Fruit fly (Drosophila melanogaster): ENCODE data around the gene CIAPIN1.

The CIAPIN1 gene

dm6 chr2L:15039309-15039772, 680 bp upstream of the CIAPIN1 start (continued):
- TF ChIP-seq exex (tag; optimal IDR thresholded peaks at IDR 0.05) (no peak), klu (GFP tag; IDR thresholded peaks at IDR 0.05) (no peak; the same call in 1 of the 2 replicates), Dfd (GFP tag; optimal IDR thresholded peaks at IDR 0.05) (no peak), pfk (GFP tag; optimal IDR thresholded peaks at IDR 0.05) (no peak), CG14014 (GFP tag; IDR thresholded peaks at IDR 0.05) (no peak), CG4424 (GFP tag; optimal IDR thresholded peaks at IDR 0.05) (peak; percentile 28), CG14050 (GFP tag; IDR thresholded peaks at IDR 0.05) (no peak), CG5180 (GFP tag; optimal IDR thresholded peaks at IDR 0.05) (no peak), CG10274 (GFP tag; optimal IDR thresholded peaks at IDR 0.05) (no peak), BEAF-32 (GFP tag; optimal IDR thresholded peaks at IDR 0.05) (peak; percentile 87), Ada2b (GFP tag; IDR thresholded peaks at IDR 0.05) (no peak), HLH4C (GFP tag; IDR thresholded peaks at IDR 0.05; ENCODE audit: partially characterized antibody) (peak; percentile 84), dysf (GFP tag; IDR thresholded peaks at IDR 0.05) (no peak), CG3995 (GFP tag; optimal IDR thresholded peaks at IDR 0.05) (no peak), croc (GFP tag; conservative IDR thresholded peaks at IDR 0.05) (no peak), CG6765 (GFP tag; optimal IDR thresholded peaks at IDR 0.05) (no peak), btn (GFP tag; optimal IDR thresholded peaks at IDR 0.05) (no peak), Dbx (GFP tag; IDR thresholded peaks at IDR 0.05) (peak; percentile 58; the same call in 2 of the 3 replicates), HLH54F (GFP tag; optimal IDR thresholded peaks at IDR 0.05) (peak; percentile 23), dati (GFP tag; IDR thresholded peaks at IDR 0.05) (no peak), Mad (GFP tag; optimal IDR thresholded peaks at IDR 0.05) (no peak), hb (GFP tag; IDR thresholded peaks at IDR 0.05; ENCODE audit: partially characterized antibody) (peak; percentile 86), sens-2 (GFP tag; IDR thresholded peaks at IDR 0.05) (no peak), cato (GFP tag; optimal IDR thresholded peaks at IDR 0.05; ENCODE audit: borderline replicate concordance) (no peak), CG10959 (GFP tag; IDR thresholded peaks at IDR 0.05) (no peak), inv (GFP tag; IDR thresholded peaks at IDR 0.05; ENCODE audit: partially characterized antibody) (peak; percentile 84), mam (GFP tag; optimal IDR thresholded peaks at IDR 0.05) (peak; percentile 46), CG33213 (GFP tag; optimal IDR thresholded peaks at IDR 0.05) (peak; percentile 39), CG17802 (tag; optimal IDR thresholded peaks at IDR 0.05) (no peak), CG5953 (GFP tag; IDR thresholded peaks at IDR 0.05) (no peak), CG2120 (GFP tag; optimal IDR thresholded peaks at IDR 0.05) (peak; percentile 60), Bgb (GFP tag; IDR thresholded peaks at IDR 0.05; ENCODE audit: partially characterized antibody) (peak; percentile 94), org-1 (GFP tag; optimal IDR thresholded peaks at IDR 0.05) (no peak), dm (GFP tag; optimal IDR thresholded peaks at IDR 0.05) (no peak), CG12744 (GFP tag; optimal IDR thresholded peaks at IDR 0.05) (no peak), Usf (GFP tag; optimal IDR thresholded peaks at IDR 0.05) (no peak), CG31441 (GFP tag; IDR thresholded peaks at IDR 0.05) (no peak), CG9727 (GFP tag; optimal IDR thresholded peaks at IDR 0.05) (no peak), Awh (GFP tag; IDR thresholded peaks at IDR 0.05) (no peak), CG12071 (GFP tag; optimal IDR thresholded peaks at IDR 0.05) (no peak), CG34376 (GFP tag; optimal IDR thresholded peaks at IDR 0.05) (peak; percentile 8), CG6272 (GFP tag; IDR thresholded peaks at IDR 0.05) (peak; percentile 55; the same call in 1 of the 2 replicates), CG30403 (GFP tag; optimal IDR thresholded peaks at IDR 0.05) (peak; percentile 17), dmrt99B (tag; optimal IDR thresholded peaks at IDR 0.05) (no peak), Mrtf (GFP tag; IDR thresholded peaks at IDR 0.05) (no peak), az2 (GFP tag; optimal IDR thresholded peaks at IDR 0.05) (no peak), Fer3 (tag; optimal IDR thresholded peaks at IDR 0.05) (peak; percentile 3), zfh1 (GFP tag; IDR thresholded peaks at IDR 0.05) (no peak), zen (tag; optimal IDR thresholded peaks at IDR 0.05) (peak; percentile 39), CG6813 (GFP tag; optimal IDR thresholded peaks at IDR 0.05) (no peak), hth (optimal IDR thresholded peaks at IDR 0.05) (no peak), ttk (GFP tag; IDR thresholded peaks at IDR 0.05) (no peak)
